Fruit fly (Drosophila melanogaster) whole organism, embryonic: ENCODE results near the gene CycB3.

Experiments used
- Bteb2 ChIP-seq: fragments of 200-800 bp; sonication (Bioruptor generic); optimal IDR thresholded peaks from 2 replicates; lab custom pipeline; 2016; ENCODE audit warnings: missing biosample characterization, missing genetic modification characterization
- CG11456 ChIP-seq: fragments of 200-800 bp; sonication (Bioruptor generic); IDR thresholded peaks from 3 replicates; pipeline ENCODE4 v1.3.6; 2022; ENCODE audit warnings: missing biosample characterization, missing genetic modification characterization
- CG16863 ChIP-seq: fragments of 200-800 bp; sonication (Bioruptor generic); optimal IDR thresholded peaks from 3 replicates; lab custom pipeline; 2016; ENCODE audit warnings: missing biosample characterization, missing genetic modification characterization
- CG17612 ChIP-seq: fragments of 200-800 bp; sonication (Bioruptor generic); IDR thresholded peaks from 2 replicates; pipeline ENCODE4 v1.3.6; 2022; ENCODE audit warnings: missing biosample characterization, missing genetic modification characterization
- CG7987 ChIP-seq: fragments of 200-800 bp; sonication (Bioruptor generic); optimal IDR thresholded peaks from 2 replicates; lab custom pipeline; 2018; ENCODE audit warnings: missing biosample characterization, mild to moderate bottlenecking, missing genetic modification characterization, moderate library complexity
- CrebB ChIP-seq: fragments of 200-800 bp; sonication (Bioruptor generic); optimal IDR thresholded peaks from 3 replicates; lab custom pipeline; 2018; ENCODE audit warnings: missing biosample characterization, mild to moderate bottlenecking, missing genetic modification characterization
- Mad ChIP-seq: fragments of 200-800 bp; sonication (Bioruptor generic); optimal IDR thresholded peaks from 2 replicates; lab custom pipeline; 2016; ENCODE audit warnings: missing biosample characterization, missing genetic modification characterization
- usp ChIP-seq: fragments of >200 bp; optimal IDR thresholded peaks from 2 replicates; lab custom pipeline; 2017; ENCODE audit warnings: missing biosample characterization, missing genetic modification characterization

DNA sequence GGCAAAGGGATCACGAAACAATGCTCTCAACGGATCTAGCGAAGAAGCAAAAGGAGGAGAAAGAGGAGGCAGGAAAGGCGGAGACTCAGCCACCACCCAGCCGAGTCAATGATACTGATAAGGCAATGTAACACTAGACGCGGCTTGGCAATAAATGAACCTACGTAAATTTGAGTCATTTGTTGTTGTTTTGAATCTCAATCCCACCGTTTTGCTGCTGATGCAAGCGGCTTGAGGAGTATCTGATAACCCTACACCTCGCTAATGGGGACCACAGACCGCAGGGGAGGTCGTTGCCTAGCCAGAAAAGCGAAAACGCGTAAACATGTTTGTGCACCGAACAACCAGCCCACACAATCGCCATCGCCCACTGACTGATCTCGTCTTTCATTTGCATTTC, 8.0 kb upstream of the CycB3 start:
- TF ChIP-seq CG7987, result no peak
- no peak for TF ChIP-seq Bteb2
- no peak for TF ChIP-seq CG17612 (GFP tag; lab: Robert Waterston, UW)
- no peak for TF ChIP-seq usp (GFP tag; lab: Kevin White, UChicago)
- TF ChIP-seq CG11456 (GFP tag; lab: Robert Waterston, UW), result no peak
- no peak for TF ChIP-seq CG16863
- TF ChIP-seq CrebB (tag; lab: Kevin White, UChicago), result no peak
- TF ChIP-seq Mad (GFP tag; lab: Kevin White, UChicago), result no peak
